Fruit fly (Drosophila melanogaster): ENCODE data around the gene CG14562.

Gene CG14562

dm6 chr3L:21908860-21909259 lies 33.2 kb upstream of the CG14562 start:
- TF ChIP-seq HLH3B (GFP tag; IDR thresholded peaks at IDR 0.05) (0 out of 2 replicates have a peak, but pooled peaks have one; percentile 18), CG3407 (GFP tag; optimal IDR thresholded peaks at IDR 0.05) (no peak), sens (GFP tag) (peak; percentile 65), H15 (GFP tag; IDR thresholded peaks at IDR 0.05) (0 out of 3 replicates have a peak, but pooled peaks have one; percentile 5)

- TF ChIP-seq peb (GFP tag; IDR thresholded peaks at IDR 0.05), result no peak
- TF ChIP-seq bsh (GFP tag; optimal IDR thresholded peaks at IDR 0.05), result peak in 1 of 2 experiments; percentile 23
- peak; percentile 5 for TF ChIP-seq nom (GFP tag; optimal IDR thresholded peaks at IDR 0.05)
- no peak for TF ChIP-seq Hmr (GFP tag; optimal IDR thresholded peaks at IDR 0.05)
These were observed 23.4 kb upstream of the CG14562 start for dm6 chr3L:21918605-21919004.

DNA sequence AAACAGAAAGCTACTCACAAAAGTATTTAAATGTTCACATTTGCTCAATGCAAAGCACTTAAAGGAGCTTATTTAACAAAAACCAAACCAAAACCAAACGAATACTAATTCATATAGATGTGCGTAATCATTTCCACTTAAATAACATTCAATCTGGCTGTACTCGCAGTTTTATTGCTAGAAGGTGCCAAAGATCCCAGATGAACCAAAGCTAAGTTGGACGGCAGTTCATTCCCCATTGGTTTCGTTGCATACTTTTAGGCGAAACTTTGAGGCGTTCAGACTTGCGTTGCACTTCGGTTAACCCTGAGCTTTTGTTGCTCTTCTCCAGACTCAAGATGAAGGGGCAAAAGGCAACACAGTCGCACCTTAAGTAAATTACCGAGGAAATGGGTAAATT lies 11.8 kb upstream of the CG14562 start:
- TF ChIP-seq chinmo (GFP tag; IDR thresholded peaks at IDR 0.05; ENCODE audit: partially characterized antibody) (0 out of 4 replicates have a peak, but pooled peaks have one; percentile 33), en (GFP tag; optimal IDR thresholded peaks at IDR 0.05) (no peak), CG2199 (GFP tag; IDR thresholded peaks at IDR 0.05) (peak; percentile 72; the same call in 1 of the 3 replicates)

DNA sequence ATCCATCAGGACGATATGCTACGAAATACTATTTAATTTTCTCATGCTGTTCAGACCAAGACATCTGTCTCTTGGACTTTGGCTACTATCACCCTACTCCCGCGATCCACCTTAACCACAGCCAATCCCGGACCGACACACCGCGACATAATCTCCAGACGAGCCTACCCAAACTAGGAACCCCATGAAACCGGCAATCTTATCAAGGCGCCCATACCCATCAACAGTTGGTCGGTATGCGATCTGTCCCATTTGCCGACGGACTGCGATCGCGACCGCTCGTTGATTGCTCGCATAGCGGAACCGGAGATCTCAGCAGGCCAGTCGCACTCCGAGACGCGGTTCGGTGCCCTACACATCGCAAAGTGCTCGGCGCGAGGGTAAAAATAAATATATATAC lies 7.6 kb upstream of the CG14562 start, which contains the start of gene SLC22A:
Gene SLC22A, plus strand, starts transcription at position 243 of the 400 bp plus-strand sequence.
- TF ChIP-seq CG11560 (tag; IDR thresholded peaks at IDR 0.05) (no peak), exex (tag; optimal IDR thresholded peaks at IDR 0.05) (peak; percentile 58), CG2678 (tag; optimal IDR thresholded peaks at IDR 0.05) (peak; percentile 3), odd (GFP tag; optimal IDR thresholded peaks at IDR 0.05) (no peak), Dbx (GFP tag; IDR thresholded peaks at IDR 0.05) (0 out of 3 replicates have a peak, but pooled peaks have one; percentile 23), CG13296 (GFP tag; optimal IDR thresholded peaks at IDR 0.05) (no peak), CG10543 (GFP tag; optimal IDR thresholded peaks at IDR 0.05) (peak; percentile 63), caup (GFP tag; optimal IDR thresholded peaks at IDR 0.05; ENCODE audit: severe bottlenecking) (peak; percentile 7), lov (optimal IDR thresholded peaks at IDR 0.05) (no peak), lov (GFP tag; IDR thresholded peaks at IDR 0.05) (0 out of 3 replicates have a peak, but pooled peaks have one; percentile 19), Stat92E (GFP tag; optimal IDR thresholded peaks at IDR 0.05) (no peak), CG4360 (GFP tag; IDR thresholded peaks at IDR 0.05) (no peak), Meics (GFP tag; optimal IDR thresholded peaks at IDR 0.05) (peak; percentile 40), cwo (GFP tag; optimal IDR thresholded peaks at IDR 0.05) (peak; percentile 46), Pdp1 (GFP tag; optimal IDR thresholded peaks at IDR 0.05) (peak in 1 of 2 experiments; percentile 8), Gsc (GFP tag; IDR thresholded peaks at IDR 0.05) (no peak), CG3407 (GFP tag; optimal IDR thresholded peaks at IDR 0.05) (no peak), B-H1 (GFP tag; IDR thresholded peaks at IDR 0.05) (no peak), CG9609 (GFP tag; optimal IDR thresholded peaks at IDR 0.05) (no peak), sens (GFP tag) (peak; percentile 5), Nf-YB (GFP tag; optimal IDR thresholded peaks at IDR 0.05) (peak; percentile 61), Nf-YC (tag; optimal IDR thresholded peaks at IDR 0.05) (peak; percentile 66), kah (GFP tag; optimal IDR thresholded peaks at IDR 0.05) (peak; percentile 83), CG4424 (GFP tag; optimal IDR thresholded peaks at IDR 0.05) (no peak), Deaf1 (tag; optimal IDR thresholded peaks at IDR 0.05) (peak; percentile 93), bsh (GFP tag; optimal IDR thresholded peaks at IDR 0.05) (peak in 1 of 2 experiments; percentile 16), bbx (GFP tag; IDR thresholded peaks at IDR 0.05; ENCODE audit: partially characterized antibody) (no peak), CG12769 (tag; optimal IDR thresholded peaks at IDR 0.05) (peak; percentile 59), grn (GFP tag; optimal IDR thresholded peaks at IDR 0.05) (peak; percentile 33), CG3838 (GFP tag; optimal IDR thresholded peaks at IDR 0.05) (no peak), nom (GFP tag; optimal IDR thresholded peaks at IDR 0.05) (peak; percentile 78), sd (tag; optimal IDR thresholded peaks at IDR 0.05) (peak; percentile 84), sug (tag; optimal IDR thresholded peaks at IDR 0.05) (peak; percentile 78), Jarid2 (GFP tag; optimal IDR thresholded peaks at IDR 0.05) (peak; percentile 45), CG8290 (GFP tag; optimal IDR thresholded peaks at IDR 0.05) (no peak), CG8290 (tag; optimal IDR thresholded peaks at IDR 0.05) (peak in 1 of 2 experiments; percentile 2), Hey (tag; optimal IDR thresholded peaks at IDR 0.05) (peak; percentile 11)

Measured in whole organism, embryonic.